Worm (Caenorhabditis elegans) whole organism, L3 larva: Measurements from ENCODE around the gene col-10.

Experiments
- R02D3.7 ChIP-seq: fragments of 150-350 bp; optimal IDR thresholded peaks from 2 replicates; lab custom pipeline; 2014; ENCODE audit warnings: missing biosample characterization, missing genetic modification characterization
- ZK546.5 ChIP-seq: sonication (generic microtip); optimal IDR thresholded peaks from 2 replicates; lab custom pipeline; 2017; ENCODE audit warnings: missing biosample characterization, missing genetic modification characterization
- aly-2 ChIP-seq: fragments of 150-350 bp; optimal IDR thresholded peaks from 2 replicates; lab custom pipeline; 2014; ENCODE audit warnings: missing biosample characterization, missing genetic modification characterization
- ama-1 ChIP-seq: fragments of 150-350 bp; optimal IDR thresholded peaks from 2 replicates; lab custom pipeline; 2018
- ceh-28 ChIP-seq: fragments of 150-350 bp; optimal IDR thresholded peaks from 2 replicates; lab custom pipeline; 2014; ENCODE audit warnings: missing biosample characterization, missing genetic modification reagents, missing genetic modification characterization
- ceh-82 ChIP-seq: fragments of 150-350 bp; optimal IDR thresholded peaks from 2 replicates; lab custom pipeline; 2014; ENCODE audit warnings: missing biosample characterization, missing genetic modification characterization
- ceh-9 ChIP-seq: sonication (generic microtip); optimal IDR thresholded peaks from 2 replicates; lab custom pipeline; 2018; ENCODE audit warnings: missing biosample characterization, missing genetic modification characterization
- elt-1 ChIP-seq: fragments of 150-350 bp; optimal IDR thresholded peaks from 2 replicates; lab custom pipeline; 2014; ENCODE audit warnings: missing biosample characterization, missing genetic modification characterization
- elt-2 ChIP-seq: sonication (generic microtip); optimal IDR thresholded peaks from 2 replicates; lab custom pipeline; 2016; ENCODE audit warnings: missing genetic modification reagents, mild to moderate bottlenecking, missing genetic modification characterization, missing compliant biosample characterization
- eor-1 ChIP-seq, 2 experiments: fragments of 150-350 bp; optimal IDR thresholded peaks; 2 replicates each; lab custom pipeline; 2014 to 2018; ENCODE audit warnings: missing biosample characterization in 2 of 2, missing genetic modification characterization in 2 of 2
- fkh-2 ChIP-seq: fragments of 150-350 bp; optimal IDR thresholded peaks from 2 replicates; lab custom pipeline; 2014; ENCODE audit warnings: missing biosample characterization, missing genetic modification reagents, missing genetic modification characterization
- fos-1 ChIP-seq: fragments of 150-350 bp; optimal IDR thresholded peaks from 2 replicates; lab custom pipeline; 2014; ENCODE audit warnings: missing biosample characterization, missing genetic modification characterization
- hmg-11 ChIP-seq: sonication (generic microtip); optimal IDR thresholded peaks from 2 replicates; lab custom pipeline; 2016; ENCODE audit warnings: missing genetic modification characterization, missing compliant biosample characterization
- lin-15B ChIP-seq: fragments of 150-350 bp; optimal IDR thresholded peaks from 2 replicates; lab custom pipeline; 2014; ENCODE audit warnings: missing biosample characterization, missing genetic modification characterization
- lsy-12 ChIP-seq: sonication (generic microtip); optimal IDR thresholded peaks from 2 replicates; lab custom pipeline; 2016; ENCODE audit warnings: mild to moderate bottlenecking, missing genetic modification characterization, missing compliant biosample characterization
- mml-1 ChIP-seq: fragments of 150-350 bp; sonication (generic microtip); optimal IDR thresholded peaks from 3 replicates; lab custom pipeline; 2014; ENCODE audit warnings: missing biosample characterization, missing genetic modification characterization
- nfya-1 ChIP-seq: sonication (generic microtip); optimal IDR thresholded peaks from 2 replicates; lab custom pipeline; 2017; ENCODE audit warnings: missing genetic modification characterization, mild to moderate bottlenecking, missing compliant biosample characterization, antibody characterized with exemption, moderate library complexity; ENCODE audit not compliant: insufficient read depth
- nhr-11 ChIP-seq: fragments of 150-350 bp; optimal IDR thresholded peaks from 2 replicates; lab custom pipeline; 2014; ENCODE audit warnings: missing biosample characterization, missing genetic modification characterization
- nhr-12 ChIP-seq: fragments of 150-350 bp; optimal IDR thresholded peaks from 2 replicates; lab custom pipeline; 2014; ENCODE audit warnings: missing biosample characterization, missing genetic modification characterization
- nhr-23 ChIP-seq: fragments of 150-350 bp; optimal IDR thresholded peaks from 2 replicates; lab custom pipeline; 2014; ENCODE audit warnings: missing biosample characterization, missing genetic modification reagents, missing genetic modification characterization
- nhr-25 ChIP-seq: sonication (generic microtip); optimal IDR thresholded peaks from 2 replicates; lab custom pipeline; 2017; ENCODE audit warnings: missing biosample characterization, missing genetic modification characterization
- nhr-28 ChIP-seq: fragments of 150-350 bp; optimal IDR thresholded peaks from 2 replicates; lab custom pipeline; 2014; ENCODE audit warnings: missing biosample characterization, missing genetic modification characterization
- nhr-43 ChIP-seq: sonication (generic microtip); optimal IDR thresholded peaks from 2 replicates; lab custom pipeline; 2016; ENCODE audit warnings: mild to moderate bottlenecking, missing genetic modification characterization, missing compliant biosample characterization; ENCODE audit not compliant: poor library complexity, severe bottlenecking
- nhr-67 ChIP-seq: fragments of 150-350 bp; optimal IDR thresholded peaks from 2 replicates; lab custom pipeline; 2014; ENCODE audit warnings: missing biosample characterization, missing genetic modification characterization
- nhr-76 ChIP-seq: fragments of 150-350 bp; sonication (generic microtip); optimal IDR thresholded peaks from 5 replicates; lab custom pipeline; 2014; ENCODE audit warnings: missing biosample characterization, missing genetic modification characterization
- nhr-77 ChIP-seq: fragments of 150-350 bp; optimal IDR thresholded peaks from 2 replicates; lab custom pipeline; 2014; ENCODE audit warnings: missing biosample characterization, missing genetic modification characterization
- pha-4 ChIP-seq: fragments of 150-350 bp; optimal IDR thresholded peaks from 2 replicates; lab custom pipeline; 2014; ENCODE audit warnings: missing biosample characterization, missing genetic modification reagents, missing genetic modification characterization
- pqm-1 ChIP-seq: fragments of 150-350 bp; optimal IDR thresholded peaks from 2 replicates; lab custom pipeline; 2017; ENCODE audit warnings: missing biosample characterization, missing genetic modification characterization, inconsistent platforms
- sea-2 ChIP-seq: fragments of 150-350 bp; sonication (generic microtip); optimal IDR thresholded peaks from 4 replicates; lab custom pipeline; 2014; ENCODE audit warnings: missing biosample characterization, missing genetic modification reagents, missing genetic modification characterization
- snpc-4 ChIP-seq: fragments of 150-350 bp; optimal IDR thresholded peaks from 2 replicates; lab custom pipeline; 2014; ENCODE audit warnings: missing biosample characterization, missing genetic modification characterization
- tbx-2 ChIP-seq: sonication (generic microtip); optimal IDR thresholded peaks from 2 replicates; lab custom pipeline; 2016; ENCODE audit warnings: mild to moderate bottlenecking, missing genetic modification characterization, missing compliant biosample characterization
- unc-39 ChIP-seq: sonication (generic microtip); optimal IDR thresholded peaks from 4 replicates; lab custom pipeline; 2017; ENCODE audit warnings: missing biosample characterization, missing genetic modification characterization
- zag-1 ChIP-seq: fragments of 150-350 bp; optimal IDR thresholded peaks from 2 replicates; lab custom pipeline; 2014; ENCODE audit warnings: missing biosample characterization, missing genetic modification characterization
- ztf-11 ChIP-seq: fragments of 150-350 bp; optimal IDR thresholded peaks from 2 replicates; lab custom pipeline; 2014; ENCODE audit warnings: missing biosample characterization, missing genetic modification characterization
- ztf-4 ChIP-seq: fragments of 150-350 bp; optimal IDR thresholded peaks from 2 replicates; lab custom pipeline; 2014; ENCODE audit warnings: missing biosample characterization, missing genetic modification characterization

col-10 gene

ce11 chrV:9146849-9147557 lies 18.1 kb downstream of the col-10 start, which contains the start of gene spl-2:
Gene spl-2, minus strand, starts transcription at chrV:9146899.
- TF ChIP-seq aly-2 (tag; lab: Kevin White, UChicago) (no peak), nhr-43 (peak; percentile 76), nfya-1 (tag; lab: Kevin White, UChicago) (peak; percentile 6), nhr-23 (tag; lab: Kevin White, UChicago) (peak; percentile 47), elt-2 (tag; lab: Kevin White, UChicago) (peak; percentile 34), elt-1 (peak; percentile 51), snpc-4 (tag; lab: Kevin White, UChicago) (no peak), nhr-25 (tag; lab: Kevin White, UChicago) (peak; percentile 67), nhr-77 (tag; lab: Kevin White, UChicago) (no peak), eor-1 (tag; optimal IDR thresholded peaks at IDR 0.05; lab: Kevin White, UChicago) (no peak)

ce11 chrV:9146196-9146595 lies 18.9 kb downstream of the col-10 start:
- TF ChIP-seq nhr-23 (tag; lab: Kevin White, UChicago): no peak
- peak; percentile 13 for TF ChIP-seq pqm-1
- peak; percentile 68 for TF ChIP-seq elt-2 (tag; lab: Kevin White, UChicago)
- TF ChIP-seq ceh-82 (tag; lab: Kevin White, UChicago): no peak

ce11 chrV:9143896-9144295 lies 21.2 kb downstream of the col-10 start:
- TF ChIP-seq nhr-25 (tag; lab: Kevin White, UChicago) (peak; percentile 25), nhr-23 (tag; lab: Kevin White, UChicago) (peak; percentile 5), ztf-11 (no peak)
- TF ChIP-seq, all 47 proteins: peak for 2

ce11 chrV:9141297-9141696 lies 23.8 kb downstream of the col-10 start, which contains the start of gene pitr-3:
Gene pitr-3, minus strand, starts transcription at chrV:9141397.
- TF ChIP-seq nhr-43 (no peak), ZK546.5 (tag; lab: Kevin White, UChicago) (no peak), eor-1 (tag; optimal IDR thresholded peaks at IDR 0.05; lab: Kevin White, UChicago) (no peak), aly-2 (tag; lab: Kevin White, UChicago) (no peak), hmg-11 (no peak), ceh-28 (tag; lab: Kevin White, UChicago) (no peak), tbx-2 (tag; lab: Kevin White, UChicago) (no peak), unc-39 (tag; lab: Kevin White, UChicago) (no peak), sea-2 (GFP tag; lab: Kevin White, UChicago) (no peak), elt-1 (no peak), lin-15B (no peak), zag-1 (tag; lab: Kevin White, UChicago) (no peak)

ce11 chrV:9137618-9138017 lies 27.5 kb downstream of the col-10 start, which contains the start of gene pitr-2:
Gene pitr-2, minus strand, starts transcription at chrV:9137718.
- TF ChIP-seq tbx-2 (tag; lab: Kevin White, UChicago) (no peak), eor-1 (tag; optimal IDR thresholded peaks at IDR 0.05; lab: Kevin White, UChicago) (no peak), elt-1 (no peak)

ce11 chrV:9133950-9134349 lies 31.2 kb downstream of the col-10 start, which contains the start of gene B0222.1:
Gene B0222.1, plus strand, starts transcription at chrV:9134255.
- peak; percentile 3 for TF ChIP-seq nhr-11
- TF ChIP-seq pqm-1: no peak

ce11 chrV:9132043-9132442 lies 33.1 kb downstream of the col-10 start, which contains the start of gene F21C10.1:
Gene F21C10.1, plus strand, starts transcription at chrV:9132343.
- no peak for TF ChIP-seq eor-1 (tag; optimal IDR thresholded peaks at IDR 0.05; lab: Kevin White, UChicago)
- TF ChIP-seq lsy-12: no peak
- TF ChIP-seq ztf-4 (tag; lab: Kevin White, UChicago): no peak
- TF ChIP-seq R02D3.7 (tag; lab: Kevin White, UChicago): no peak
- no peak for TF ChIP-seq unc-39 (tag; lab: Kevin White, UChicago)

ce11 chrV:9130766-9131165 lies 34.3 kb downstream of the col-10 start, which contains the start of gene F21C10.19:
Gene F21C10.19, plus strand, starts transcription at chrV:9131066.
- TF ChIP-seq nhr-12 (no peak), ZK546.5 (tag; lab: Kevin White, UChicago) (no peak), nfya-1 (tag; lab: Kevin White, UChicago) (no peak), sea-2 (GFP tag; lab: Kevin White, UChicago) (no peak), fos-1 (tag; lab: Kevin White, UChicago) (no peak), nhr-76 (no peak), nhr-28 (tag; lab: Kevin White, UChicago) (no peak), ceh-9 (no peak), nhr-67 (tag; lab: Kevin White, UChicago) (no peak), fkh-2 (tag; lab: Kevin White, UChicago) (no peak), ama-1 (lab: Kevin White, UChicago) (no peak), pha-4 (tag; lab: Kevin White, UChicago) (no peak), elt-1 (no peak), eor-1 (tag; optimal IDR thresholded peaks at IDR 0.05; lab: Kevin White, UChicago) (no peak), mml-1 (tag; lab: Kevin White, UChicago) (no peak), ceh-28 (tag; lab: Kevin White, UChicago) (no peak)
